Worm (Caenorhabditis elegans): ENCODE results near the gene srh-52.

DNA sequence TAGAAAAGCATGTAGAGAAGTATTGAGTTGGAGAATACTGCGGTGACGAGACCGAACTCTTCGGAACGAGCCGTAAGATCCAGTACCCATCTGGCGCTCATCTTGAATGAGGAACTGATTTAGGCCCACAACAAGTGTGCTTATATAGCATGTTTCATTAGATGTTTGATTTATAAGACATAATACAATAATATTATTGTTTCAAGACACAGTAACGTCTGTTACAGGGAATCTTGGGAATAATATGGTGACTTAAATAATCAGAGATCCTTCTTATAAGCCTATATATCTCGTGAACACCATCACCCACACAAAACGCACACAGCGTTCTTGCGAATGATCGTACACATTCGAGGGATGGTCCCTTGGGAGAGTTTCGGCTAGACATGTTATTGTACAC, 7.6 kb upstream of the srh-52 start, which contains the start of gene str-88:
- TF ChIP-seq rpc-1 (optimal IDR thresholded peaks at IDR 0.05) (no peak), rpc-1 (tag; optimal IDR thresholded peaks at IDR 0.05) (no peak), pha-4 (tag; optimal IDR thresholded peaks at IDR 0.05) (no peak), atf-7 (tag; optimal IDR thresholded peaks at IDR 0.05) (no peak), lsy-27 (tag; optimal IDR thresholded peaks at IDR 0.05; ENCODE audit: borderline replicate concordance, insufficient read depth) (no peak), ceh-79 (tag; optimal IDR thresholded peaks at IDR 0.05) (no peak), nhr-90 (tag; optimal IDR thresholded peaks at IDR 0.05) (no peak), nfya-1 (tag; optimal IDR thresholded peaks at IDR 0.05; ENCODE audit: borderline replicate concordance, insufficient read depth) (no peak), him-1 (tag; optimal IDR thresholded peaks at IDR 0.05) (no peak), bed-1 (GFP tag; IDR thresholded peaks at IDR 0.05) (no peak), F49E8.2 (tag; optimal IDR thresholded peaks at IDR 0.05; ENCODE audit: insufficient read depth) (no peak), ceh-58 (GFP tag; IDR thresholded peaks at IDR 0.05) (no peak), ceh-40 (GFP tag; IDR thresholded peaks at IDR 0.05) (no peak), F55B11.4 (tag; optimal IDR thresholded peaks at IDR 0.05; ENCODE audit: borderline replicate concordance, insufficient read depth) (no peak), tbp1 (GFP tag; optimal IDR thresholded peaks at IDR 0.05) (no peak)

Measured in whole organism, young adult.